Fruit fly (Drosophila melanogaster): ENCODE results near the gene FER.

FER gene

dm6 chr3R:9399951-9400392 is 5.6 kb upstream of the FER start, which contains the start of gene CG34117 (continued):
- TF ChIP-seq grn (GFP tag; optimal IDR thresholded peaks at IDR 0.05) (no peak), fd3F (GFP tag; optimal IDR thresholded peaks at IDR 0.05) (peak; percentile 68), Lim3 (GFP tag; IDR thresholded peaks at IDR 0.05) (no peak), Sox102F (GFP tag; optimal IDR thresholded peaks at IDR 0.05) (peak; percentile 83), CG8281 (tag; optimal IDR thresholded peaks at IDR 0.05) (peak; percentile 43), CG11560 (tag; IDR thresholded peaks at IDR 0.05) (0 out of 3 replicates have a peak, but pooled peaks have one; percentile 28), disco-r (GFP tag; optimal IDR thresholded peaks at IDR 0.05) (no peak), Mad (GFP tag; optimal IDR thresholded peaks at IDR 0.05) (peak; percentile 55), Sin3A (optimal IDR thresholded peaks at IDR 0.05) (no peak), gem (tag; optimal IDR thresholded peaks at IDR 0.05) (peak; percentile 90), CG1024 (GFP tag; IDR thresholded peaks at IDR 0.05) (peak; percentile 67), slou (GFP tag; optimal IDR thresholded peaks at IDR 0.05) (peak; percentile 75), tll (GFP tag; optimal IDR thresholded peaks at IDR 0.05) (peak in 1 of 2 experiments; percentile 61), tup (GFP tag; optimal IDR thresholded peaks at IDR 0.05) (peak; percentile 4), Nf-YA (GFP tag; IDR thresholded peaks at IDR 0.05) (peak; percentile 27; the same call in 1 of the 2 replicates), CG9932 (GFP tag; IDR thresholded peaks at IDR 0.05) (peak; percentile 95), nmo (GFP tag; optimal IDR thresholded peaks at IDR 0.05) (peak; percentile 79), Dip2 (GFP tag; IDR thresholded peaks at IDR 0.05) (no peak), CG6683 (GFP tag; optimal IDR thresholded peaks at IDR 0.05) (peak; percentile 57), CG4424 (GFP tag; optimal IDR thresholded peaks at IDR 0.05) (peak; percentile 81), Dfd (GFP tag; optimal IDR thresholded peaks at IDR 0.05) (no peak), CG2120 (GFP tag; optimal IDR thresholded peaks at IDR 0.05) (peak; percentile 87), CG9727 (GFP tag; optimal IDR thresholded peaks at IDR 0.05) (peak; percentile 84), CG7963 (GFP tag; IDR thresholded peaks at IDR 0.05; ENCODE audit: partially characterized antibody) (no peak), hth (optimal IDR thresholded peaks at IDR 0.05) (no peak), CG18476 (GFP tag; optimal IDR thresholded peaks at IDR 0.05) (peak; percentile 80), onecut (GFP tag; IDR thresholded peaks at IDR 0.05) (peak; percentile 60), nerfin-2 (GFP tag; IDR thresholded peaks at IDR 0.05; ENCODE audit: partially characterized antibody) (no peak), CG6854 (GFP tag; optimal IDR thresholded peaks at IDR 0.05) (peak; percentile 41), CG7745 (tag; optimal IDR thresholded peaks at IDR 0.05) (no peak), CG6791 (GFP tag; IDR thresholded peaks at IDR 0.05; ENCODE audit: partially characterized antibody) (no peak), CG6813 (GFP tag; optimal IDR thresholded peaks at IDR 0.05) (peak; percentile 68), zen2 (GFP tag; IDR thresholded peaks at IDR 0.05; ENCODE audit: partially characterized antibody) (no peak), CG17328 (GFP tag; IDR thresholded peaks at IDR 0.05) (peak; percentile 88), slp2 (GFP tag; optimal IDR thresholded peaks at IDR 0.05) (peak; percentile 17), Dad (GFP tag; optimal IDR thresholded peaks at IDR 0.05) (peak; percentile 34), klu (GFP tag; IDR thresholded peaks at IDR 0.05) (peak; percentile 67), CG32767 (GFP tag; IDR thresholded peaks at IDR 0.05) (peak; percentile 67; the same call in 1 of the 2 replicates), CG10543 (GFP tag; optimal IDR thresholded peaks at IDR 0.05) (peak; percentile 71), p53 (GFP tag; optimal IDR thresholded peaks at IDR 0.05) (no peak), h (optimal IDR thresholded peaks at IDR 0.05) (no peak), fru (optimal IDR thresholded peaks at IDR 0.05) (no peak), vfl (GFP tag; optimal IDR thresholded peaks at IDR 0.05) (peak; percentile 64), CG1529 (GFP tag; optimal IDR thresholded peaks at IDR 0.05) (peak; percentile 45), CkIIα-i1 (GFP tag; IDR thresholded peaks at IDR 0.05) (peak; percentile 44; the same call in 1 of the 2 replicates), CG13424 (tag; optimal IDR thresholded peaks at IDR 0.05) (peak; percentile 82), BtbVII (GFP tag; optimal IDR thresholded peaks at IDR 0.05) (peak; percentile 75), jigr1 (GFP tag; IDR thresholded peaks at IDR 0.05) (no peak), sens-2 (GFP tag; IDR thresholded peaks at IDR 0.05) (0 out of 2 replicates have a peak, but pooled peaks have one; percentile 46), Optix (GFP tag; IDR thresholded peaks at IDR 0.05) (no peak), CG18619 (GFP tag; optimal IDR thresholded peaks at IDR 0.05) (peak; percentile 64), unpg (GFP tag; optimal IDR thresholded peaks at IDR 0.05) (peak; percentile 81)

Measured in whole organism, embryonic.